Worm (Caenorhabditis elegans): ENCODE measurements around the gene glc-4.

The glc-4 gene

ce11 chrII:7210187-7210586, 35.4 kb upstream of the glc-4 start, which contains the start of gene E04F6.15:
E04F6.15 (minus strand) TSS chrII:7210287.
- no peak for TF ChIP-seq sdc-2 (tag; optimal IDR thresholded peaks at IDR 0.05)
- no peak for TF ChIP-seq pha-4 (tag; optimal IDR thresholded peaks at IDR 0.05)
- TF ChIP-seq pqm-1 (tag; optimal IDR thresholded peaks at IDR 0.05) = no peak
- TF ChIP-seq unc-3 (GFP tag; conservative IDR thresholded peaks at IDR 0.05) = no peak
- no peak for TF ChIP-seq unc-3 (tag; optimal IDR thresholded peaks at IDR 0.05)
- no peak for TF ChIP-seq ceh-18 (tag; optimal IDR thresholded peaks at IDR 0.05)
- no peak for TF ChIP-seq hlh-13 (GFP tag; optimal IDR thresholded peaks at IDR 0.05)
- no peak for TF ChIP-seq C38D4.7 (GFP tag; optimal IDR thresholded peaks at IDR 0.05)
- TF ChIP-seq ref-2 (tag; optimal IDR thresholded peaks at IDR 0.05) = no peak
- no peak for TF ChIP-seq hlh-30 (tag; optimal IDR thresholded peaks at IDR 0.05; ENCODE audit: insufficient read depth)
- no peak for TF ChIP-seq lim-6 (tag; optimal IDR thresholded peaks at IDR 0.05)
- TF ChIP-seq hlh-6 (tag; optimal IDR thresholded peaks at IDR 0.05) = no peak
- no peak for TF ChIP-seq pros-1 (tag; optimal IDR thresholded peaks at IDR 0.05)
- TF ChIP-seq ceh-22 (tag; optimal IDR thresholded peaks at IDR 0.05) = no peak
- TF ChIP-seq ceh-31 (tag; optimal IDR thresholded peaks at IDR 0.05) = no peak
- TF ChIP-seq ceh-9 (tag; optimal IDR thresholded peaks at IDR 0.05) = no peak
- no peak for TF ChIP-seq Y22D7AL.16 (tag; optimal IDR thresholded peaks at IDR 0.05)

ce11 chrII:7208184-7208583, 33.4 kb upstream of the glc-4 start, which contains the start of gene dhs-7:
dhs-7 (minus strand) TSS chrII:7208460.
- no peak for TF ChIP-seq pha-2 (tag; optimal IDR thresholded peaks at IDR 0.05)
- no peak for TF ChIP-seq ceh-22 (tag; optimal IDR thresholded peaks at IDR 0.05)
- TF ChIP-seq eyg-1 (tag; optimal IDR thresholded peaks at IDR 0.05) = no peak
- no peak for TF ChIP-seq fkh-6 (tag; optimal IDR thresholded peaks at IDR 0.05)
- TF ChIP-seq tbx-2 (tag; optimal IDR thresholded peaks at IDR 0.05) = no peak
- no peak for TF ChIP-seq F13H6.1 (tag; optimal IDR thresholded peaks at IDR 0.05)

ce11 chrII:7207649-7208048, 32.9 kb upstream of the glc-4 start:
- TF ChIP-seq hlh-13 (GFP tag; optimal IDR thresholded peaks at IDR 0.05) (no peak), ceh-30 (tag; optimal IDR thresholded peaks at IDR 0.05) (no peak), unc-3 (GFP tag; conservative IDR thresholded peaks at IDR 0.05) (no peak), unc-3 (tag; optimal IDR thresholded peaks at IDR 0.05) (no peak), ama-1 (optimal IDR thresholded peaks at IDR 0.05) (no peak), hlh-8 (tag; optimal IDR thresholded peaks at IDR 0.05) (no peak), unc-42 (tag; optimal IDR thresholded peaks at IDR 0.05) (no peak)

- TF ChIP-seq hlh-8 (tag; optimal IDR thresholded peaks at IDR 0.05) (no peak), unc-86 (tag; optimal IDR thresholded peaks at IDR 0.05) (no peak), hlh-15 (tag; optimal IDR thresholded peaks at IDR 0.05) (no peak)
Measured at ce11 chrII:7205388-7205787, 30.6 kb upstream of the glc-4 start, which contains the start of gene srd-59. srd-59 (plus strand) TSS chrII:7205688.

- TF ChIP-seq odd-2 (tag; optimal IDR thresholded peaks at IDR 0.05) (no peak), ceh-22 (tag; optimal IDR thresholded peaks at IDR 0.05) (no peak), K09A11.1 (tag; optimal IDR thresholded peaks at IDR 0.05; ENCODE audit: insufficient read depth) (no peak), pat-9 (tag; optimal IDR thresholded peaks at IDR 0.05) (no peak), dmd-4 (tag; optimal IDR thresholded peaks at IDR 0.05; ENCODE audit: borderline replicate concordance) (no peak)
Measured at ce11 chrII:7204951-7205350, 30.2 kb upstream of the glc-4 start, which contains the start of gene srd-58. srd-58 (minus strand) TSS chrII:7205051.

ce11 chrII:7203110-7203509, 28.4 kb upstream of the glc-4 start, which contains the start of gene srd-56:
srd-56 (minus strand) TSS chrII:7203210.
- TF ChIP-seq lin-11 (tag; optimal IDR thresholded peaks at IDR 0.05) = no peak
- no peak for TF ChIP-seq rnt-1 (tag; optimal IDR thresholded peaks at IDR 0.05)
- TF ChIP-seq Y22D7AL.16 (tag; optimal IDR thresholded peaks at IDR 0.05) = no peak
- no peak for TF ChIP-seq ceh-30 (tag; optimal IDR thresholded peaks at IDR 0.05)
- no peak for TF ChIP-seq ttx-3 (tag; optimal IDR thresholded peaks at IDR 0.05)
- TF ChIP-seq mec-3 (tag; optimal IDR thresholded peaks at IDR 0.05; ENCODE audit: borderline replicate concordance) = no peak
- no peak for TF ChIP-seq ref-2 (tag; optimal IDR thresholded peaks at IDR 0.05)
- no peak for TF ChIP-seq hlh-8 (tag; optimal IDR thresholded peaks at IDR 0.05)
- no peak for TF ChIP-seq dve-1 (tag; optimal IDR thresholded peaks at IDR 0.05)
- no peak for TF ChIP-seq nhr-11 (tag; optimal IDR thresholded peaks at IDR 0.05)
- no peak for TF ChIP-seq pat-9 (tag; optimal IDR thresholded peaks at IDR 0.05)
- no peak for TF ChIP-seq pha-2 (tag; optimal IDR thresholded peaks at IDR 0.05)
